Worm (Caenorhabditis elegans) whole organism, L2 larva: ENCODE measurements around the gene srt-65.

Source experiments
- C34F6.9 ChIP-seq: fragments of 150-350 bp; optimal IDR thresholded peaks from 2 replicates; lab custom pipeline; 2014; ENCODE audit warnings: missing biosample characterization, missing genetic modification characterization
- F13H6.1 ChIP-seq: sonication (generic microtip); optimal IDR thresholded peaks from 2 replicates; lab custom pipeline; 2016; ENCODE audit warnings: missing genetic modification characterization, missing compliant biosample characterization
- R02D3.7 ChIP-seq: fragments of 150-350 bp; optimal IDR thresholded peaks from 2 replicates; lab custom pipeline; 2014; ENCODE audit warnings: missing biosample characterization, missing genetic modification characterization
- Y55F3AM.14 ChIP-seq: fragments of 200-800 bp; sonication (Bioruptor generic); optimal IDR thresholded peaks from 2 replicates; lab custom pipeline; 2018; ENCODE audit warnings: mild to moderate bottlenecking, missing genetic modification characterization, missing compliant biosample characterization
- ZK546.5 ChIP-seq: sonication (generic microtip); optimal IDR thresholded peaks from 2 replicates; lab custom pipeline; 2017; ENCODE audit warnings: missing biosample characterization, missing genetic modification characterization
- aly-2 ChIP-seq: fragments of 150-350 bp; optimal IDR thresholded peaks from 2 replicates; lab custom pipeline; 2014; ENCODE audit warnings: missing biosample characterization, missing genetic modification characterization
- ceh-82 ChIP-seq: fragments of 150-350 bp; optimal IDR thresholded peaks from 2 replicates; lab custom pipeline; 2014; ENCODE audit warnings: missing biosample characterization, missing genetic modification characterization
- crh-2 ChIP-seq: sonication (generic microtip); optimal IDR thresholded peaks from 2 replicates; lab custom pipeline; 2017; ENCODE audit warnings: missing biosample characterization, missing genetic modification characterization
- dmd-4 ChIP-seq: sonication (generic microtip); optimal IDR thresholded peaks from 2 replicates; lab custom pipeline; 2017; ENCODE audit warnings: missing biosample characterization, missing genetic modification characterization
- egl-27 ChIP-seq: sonication (generic microtip); optimal IDR thresholded peaks from 3 replicates; lab custom pipeline; 2017; ENCODE audit warnings: missing biosample characterization, missing genetic modification reagents, missing genetic modification characterization
- elt-1 ChIP-seq: fragments of 150-350 bp; optimal IDR thresholded peaks from 2 replicates; lab custom pipeline; 2014; ENCODE audit warnings: missing biosample characterization, missing genetic modification characterization
- elt-3 ChIP-seq: sonication (generic microtip); optimal IDR thresholded peaks from 2 replicates; lab custom pipeline; 2017; ENCODE audit warnings: missing biosample characterization, missing genetic modification characterization
- fos-1 ChIP-seq: fragments of 150-350 bp; optimal IDR thresholded peaks from 2 replicates; lab custom pipeline; 2014; ENCODE audit warnings: missing biosample characterization, missing genetic modification characterization
- lin-11 ChIP-seq: fragments of 150-350 bp; sonication (generic microtip); optimal IDR thresholded peaks from 2 replicates; lab custom pipeline; 2014; ENCODE audit warnings: missing biosample characterization, missing genetic modification characterization, inconsistent platforms, mixed read lengths
- lin-13 ChIP-seq: fragments of 150-350 bp; optimal IDR thresholded peaks from 2 replicates; lab custom pipeline; 2014; ENCODE audit warnings: missing biosample characterization, missing genetic modification reagents, missing genetic modification characterization
- lsy-2 ChIP-seq, 2 experiments: fragments of 150-350 bp in 1 of 2; sonication (generic microtip) in 1 of 2; optimal IDR thresholded peaks; 2 replicates each; lab custom pipeline; 2014 to 2017; ENCODE audit warnings: missing biosample characterization in 2 of 2, missing genetic modification characterization in 2 of 2
- mab-5 ChIP-seq: fragments of 150-350 bp; optimal IDR thresholded peaks from 2 replicates; lab custom pipeline; 2014; ENCODE audit warnings: missing biosample characterization, missing genetic modification characterization
- mdl-1 ChIP-seq, 2 experiments: fragments of 150-350 bp in 1 of 2; sonication (generic microtip) in 1 of 2; optimal IDR thresholded peaks; 2 replicates each; lab custom pipeline; 2017; ENCODE audit warnings: missing biosample characterization in 2 of 2, missing genetic modification characterization in 2 of 2
- nhr-10 ChIP-seq: sonication (generic microtip); optimal IDR thresholded peaks from 2 replicates; lab custom pipeline; 2017; ENCODE audit warnings: missing biosample characterization, missing genetic modification characterization
- nhr-11 ChIP-seq: fragments of 150-350 bp; optimal IDR thresholded peaks from 2 replicates; lab custom pipeline; 2014; ENCODE audit warnings: missing biosample characterization, missing genetic modification characterization
- nhr-12 ChIP-seq: fragments of 150-350 bp; optimal IDR thresholded peaks from 2 replicates; lab custom pipeline; 2014; ENCODE audit warnings: missing biosample characterization, missing genetic modification characterization
- nhr-129 ChIP-seq: fragments of 150-350 bp; optimal IDR thresholded peaks from 2 replicates; lab custom pipeline; 2014; ENCODE audit warnings: missing biosample characterization, missing genetic modification characterization
- nhr-21 ChIP-seq: fragments of 150-350 bp; optimal IDR thresholded peaks from 2 replicates; lab custom pipeline; 2014; ENCODE audit warnings: missing biosample characterization, missing genetic modification characterization
- nhr-23 ChIP-seq: fragments of 150-350 bp; optimal IDR thresholded peaks from 2 replicates; lab custom pipeline; 2014; ENCODE audit warnings: missing biosample characterization, missing genetic modification reagents, missing genetic modification characterization
- nhr-237 ChIP-seq: fragments of 150-350 bp; optimal IDR thresholded peaks from 2 replicates; lab custom pipeline; 2014; ENCODE audit warnings: missing biosample characterization, missing genetic modification characterization
- nhr-25 ChIP-seq: fragments of 150-350 bp; sonication (generic microtip); optimal IDR thresholded peaks from 3 replicates; lab custom pipeline; 2014; ENCODE audit warnings: missing biosample characterization, missing genetic modification characterization
- nhr-6 ChIP-seq: fragments of 150-350 bp; optimal IDR thresholded peaks from 2 replicates; lab custom pipeline; 2014; ENCODE audit warnings: missing biosample characterization, missing genetic modification characterization
- nhr-77 ChIP-seq: fragments of 150-350 bp; optimal IDR thresholded peaks from 2 replicates; lab custom pipeline; 2014; ENCODE audit warnings: missing biosample characterization, missing genetic modification characterization
- peb-1 ChIP-seq: fragments of 150-350 bp; optimal IDR thresholded peaks from 2 replicates; lab custom pipeline; 2014; ENCODE audit warnings: missing biosample characterization, missing genetic modification characterization
- sem-4 ChIP-seq: fragments of 150-350 bp; optimal IDR thresholded peaks from 2 replicates; lab custom pipeline; 2014; ENCODE audit warnings: missing biosample characterization, missing genetic modification reagents, missing genetic modification characterization
- skn-1 ChIP-seq: sonication (generic microtip); optimal IDR thresholded peaks from 2 replicates; lab custom pipeline; 2017; ENCODE audit warnings: missing biosample characterization, missing genetic modification characterization
- snpc-4 ChIP-seq: fragments of 150-350 bp; optimal IDR thresholded peaks from 2 replicates; lab custom pipeline; 2014; ENCODE audit warnings: missing biosample characterization, missing genetic modification characterization
- unc-39 ChIP-seq: fragments of 150-350 bp; optimal IDR thresholded peaks from 2 replicates; lab custom pipeline; 2014; ENCODE audit warnings: missing biosample characterization, missing genetic modification characterization
- unc-55 ChIP-seq: fragments of 150-350 bp; sonication (generic microtip); optimal IDR thresholded peaks from 3 replicates; lab custom pipeline; 2014; ENCODE audit warnings: missing biosample characterization, missing genetic modification reagents, missing genetic modification characterization
- unc-62 ChIP-seq: fragments of 150-350 bp; optimal IDR thresholded peaks from 2 replicates; lab custom pipeline; 2014; ENCODE audit warnings: missing biosample characterization, missing genetic modification reagents, missing genetic modification characterization
- ztf-1 ChIP-seq: fragments of 200-800 bp; sonication (Bioruptor generic); conservative IDR thresholded peaks from 2 replicates; pipeline ENCODE4 v1.3.6; 2022; ENCODE audit warnings: missing genetic modification characterization, missing compliant biosample characterization
- ztf-11 ChIP-seq: sonication (generic microtip); optimal IDR thresholded peaks from 2 replicates; lab custom pipeline; 2017; ENCODE audit warnings: missing biosample characterization, missing genetic modification characterization
- ztf-4 ChIP-seq: fragments of 150-350 bp; optimal IDR thresholded peaks from 2 replicates; lab custom pipeline; 2014; ENCODE audit warnings: missing biosample characterization, missing genetic modification characterization

Gene srt-65

ce11 chrV:5131380-5131779 lies 41.4 kb downstream of the srt-65 start:
- TF ChIP-seq nhr-25 (tag; lab: Kevin White, UChicago) = no peak
- TF ChIP-seq crh-2 (tag; lab: Kevin White, UChicago) = no peak
- peak; percentile 52 for TF ChIP-seq skn-1 (tag; lab: Kevin White, UChicago)
- no peak for TF ChIP-seq mab-5 (tag; lab: Kevin White, UChicago)
- TF ChIP-seq lsy-2 (tag; optimal IDR thresholded peaks at IDR 0.05; lab: Kevin White, UChicago) = peak in 1 of 2 experiments; percentile 23
- TF ChIP-seq mdl-1 (tag; optimal IDR thresholded peaks at IDR 0.05; lab: Kevin White, UChicago) = no peak
- TF ChIP-seq peb-1 (tag; lab: Kevin White, UChicago) = no peak
- TF ChIP-seq ztf-1 (GFP tag; lab: Robert Waterston, UW) = no peak
- TF ChIP-seq R02D3.7 = no peak
- peak; percentile 18 for TF ChIP-seq snpc-4 (tag; lab: Kevin White, UChicago)
- TF ChIP-seq F13H6.1 = no peak
- TF ChIP-seq nhr-6 (tag; lab: Kevin White, UChicago) = no peak
- no peak for TF ChIP-seq sem-4 (tag; lab: Kevin White, UChicago)
- TF ChIP-seq unc-55 (GFP tag; lab: Kevin White, UChicago) = peak; percentile 83
- no peak for TF ChIP-seq nhr-21
- TF ChIP-seq lin-11 (tag; lab: Kevin White, UChicago) = no peak
- TF ChIP-seq egl-27 (tag; lab: Kevin White, UChicago) = no peak
- TF ChIP-seq C34F6.9 (tag; lab: Kevin White, UChicago) = peak; percentile 61
- TF ChIP-seq fos-1 (tag; lab: Kevin White, UChicago) = peak; percentile 68
- TF ChIP-seq nhr-10 (tag; lab: Kevin White, UChicago) = no peak
- peak; percentile 100 for TF ChIP-seq nhr-129
- TF ChIP-seq Y55F3AM.14 (GFP tag; lab: Kevin White, UChicago) = no peak

ce11 chrV:5130018-5130417 lies 42.7 kb downstream of the srt-65 start, which contains the start of gene F14F9.8:
Gene F14F9.8, plus strand, starts transcription at chrV:5130318.
- no peak for TF ChIP-seq unc-39
- no peak for TF ChIP-seq lsy-2 (tag; optimal IDR thresholded peaks at IDR 0.05; lab: Kevin White, UChicago)
- TF ChIP-seq Y55F3AM.14 (GFP tag; lab: Kevin White, UChicago) = no peak
- TF ChIP-seq nhr-237 (tag; lab: Kevin White, UChicago) = no peak
- no peak for TF ChIP-seq sem-4 (tag; lab: Kevin White, UChicago)
- TF ChIP-seq mdl-1 (tag; optimal IDR thresholded peaks at IDR 0.05; lab: Kevin White, UChicago) = no peak
- no peak for TF ChIP-seq unc-62
- TF ChIP-seq lin-11 (tag; lab: Kevin White, UChicago) = no peak
- no peak for TF ChIP-seq nhr-6 (tag; lab: Kevin White, UChicago)
- TF ChIP-seq ZK546.5 (tag; lab: Kevin White, UChicago) = no peak
- TF ChIP-seq aly-2 (tag; lab: Kevin White, UChicago) = no peak

- TF ChIP-seq lin-13 (GFP tag; lab: Kevin White, UChicago) = no peak
- TF ChIP-seq dmd-4 (tag; lab: Kevin White, UChicago) = no peak
- TF ChIP-seq ztf-11 (tag; lab: Kevin White, UChicago) = no peak
- no peak for TF ChIP-seq mab-5 (tag; lab: Kevin White, UChicago)
- TF ChIP-seq nhr-23 (tag; lab: Kevin White, UChicago) = no peak
- no peak for TF ChIP-seq nhr-25 (tag; lab: Kevin White, UChicago)
- TF ChIP-seq elt-3 = no peak
- TF ChIP-seq C34F6.9 (tag; lab: Kevin White, UChicago) = no peak
- no peak for TF ChIP-seq nhr-10 (tag; lab: Kevin White, UChicago)
- TF ChIP-seq nhr-77 (tag; lab: Kevin White, UChicago) = no peak
- no peak for TF ChIP-seq ceh-82 (tag; lab: Kevin White, UChicago)
- no peak for TF ChIP-seq elt-1 (tag; lab: Kevin White, UChicago)
- no peak for TF ChIP-seq nhr-12 (tag; lab: Kevin White, UChicago)
- no peak for TF ChIP-seq mdl-1 (tag; optimal IDR thresholded peaks at IDR 0.05; lab: Kevin White, UChicago)
- TF ChIP-seq ztf-4 (tag; lab: Kevin White, UChicago) = no peak
- TF ChIP-seq nhr-11 (tag; lab: Kevin White, UChicago) = no peak
These were observed 45.9 kb downstream of the srt-65 start, which contains the start of gene F14F9.5 for ce11 chrV:5126793-5127192. Gene F14F9.5, plus strand, starts transcription at chrV:5127093.
